Worm (Caenorhabditis elegans) whole organism, L2 larva: ENCODE data around the gene copg-1.

Experiments
- C34F6.9 ChIP-seq: fragments of 150-350 bp; optimal IDR thresholded peaks from 2 replicates; lab custom pipeline; 2014; ENCODE audit warnings: missing biosample characterization, missing genetic modification characterization
- R02D3.7 ChIP-seq: fragments of 150-350 bp; optimal IDR thresholded peaks from 2 replicates; lab custom pipeline; 2014; ENCODE audit warnings: missing biosample characterization, missing genetic modification characterization
- Y55F3AM.14 ChIP-seq: fragments of 200-800 bp; sonication (Bioruptor generic); optimal IDR thresholded peaks from 2 replicates; lab custom pipeline; 2018; ENCODE audit warnings: mild to moderate bottlenecking, missing genetic modification characterization, missing compliant biosample characterization
- ZK546.5 ChIP-seq: sonication (generic microtip); optimal IDR thresholded peaks from 2 replicates; lab custom pipeline; 2017; ENCODE audit warnings: missing biosample characterization, missing genetic modification characterization
- alr-1 ChIP-seq: fragments of 150-350 bp; optimal IDR thresholded peaks from 2 replicates; lab custom pipeline; 2014; ENCODE audit warnings: missing biosample characterization, missing genetic modification characterization
- aly-2 ChIP-seq: fragments of 150-350 bp; optimal IDR thresholded peaks from 2 replicates; lab custom pipeline; 2014; ENCODE audit warnings: missing biosample characterization, missing genetic modification characterization
- blmp-1 ChIP-seq: sonication (generic microtip); optimal IDR thresholded peaks from 2 replicates; lab custom pipeline; 2017; ENCODE audit warnings: missing genetic modification characterization, mild to moderate bottlenecking, missing compliant biosample characterization, antibody characterized with exemption, moderate library complexity; ENCODE audit not compliant: insufficient read depth
- ceh-82 ChIP-seq: fragments of 150-350 bp; optimal IDR thresholded peaks from 2 replicates; lab custom pipeline; 2014; ENCODE audit warnings: missing biosample characterization, missing genetic modification characterization
- crh-2 ChIP-seq: sonication (generic microtip); optimal IDR thresholded peaks from 2 replicates; lab custom pipeline; 2017; ENCODE audit warnings: missing biosample characterization, missing genetic modification characterization
- elt-1 ChIP-seq: fragments of 150-350 bp; optimal IDR thresholded peaks from 2 replicates; lab custom pipeline; 2014; ENCODE audit warnings: missing biosample characterization, missing genetic modification characterization
- elt-3 ChIP-seq: sonication (generic microtip); optimal IDR thresholded peaks from 2 replicates; lab custom pipeline; 2017; ENCODE audit warnings: missing biosample characterization, missing genetic modification characterization
- gmeb-1 ChIP-seq: fragments of 150-350 bp; optimal IDR thresholded peaks from 2 replicates; lab custom pipeline; 2014; ENCODE audit warnings: missing biosample characterization, missing genetic modification characterization
- lin-11 ChIP-seq: fragments of 150-350 bp; sonication (generic microtip); optimal IDR thresholded peaks from 2 replicates; lab custom pipeline; 2014; ENCODE audit warnings: missing biosample characterization, missing genetic modification characterization, inconsistent platforms, mixed read lengths
- lin-13 ChIP-seq: fragments of 150-350 bp; optimal IDR thresholded peaks from 2 replicates; lab custom pipeline; 2014; ENCODE audit warnings: missing biosample characterization, missing genetic modification reagents, missing genetic modification characterization
- lin-39 ChIP-seq: fragments of 150-350 bp; optimal IDR thresholded peaks from 2 replicates; lab custom pipeline; 2014; ENCODE audit warnings: missing biosample characterization, missing genetic modification reagents, missing genetic modification characterization
- lsy-2 ChIP-seq, 2 experiments: fragments of 150-350 bp in 1 of 2; sonication (generic microtip) in 1 of 2; optimal IDR thresholded peaks; 2 replicates each; lab custom pipeline; 2014 to 2017; ENCODE audit warnings: missing biosample characterization in 2 of 2, missing genetic modification characterization in 2 of 2
- mbf-1 ChIP-seq: sonication (generic microtip); optimal IDR thresholded peaks from 2 replicates; lab custom pipeline; 2017; ENCODE audit warnings: missing biosample characterization, missing genetic modification characterization
- nhr-10 ChIP-seq: sonication (generic microtip); optimal IDR thresholded peaks from 2 replicates; lab custom pipeline; 2017; ENCODE audit warnings: missing biosample characterization, missing genetic modification characterization
- nhr-12 ChIP-seq: fragments of 150-350 bp; optimal IDR thresholded peaks from 2 replicates; lab custom pipeline; 2014; ENCODE audit warnings: missing biosample characterization, missing genetic modification characterization
- nhr-129 ChIP-seq: fragments of 150-350 bp; optimal IDR thresholded peaks from 2 replicates; lab custom pipeline; 2014; ENCODE audit warnings: missing biosample characterization, missing genetic modification characterization
- nhr-21 ChIP-seq: fragments of 150-350 bp; optimal IDR thresholded peaks from 2 replicates; lab custom pipeline; 2014; ENCODE audit warnings: missing biosample characterization, missing genetic modification characterization
- nhr-237 ChIP-seq: fragments of 150-350 bp; optimal IDR thresholded peaks from 2 replicates; lab custom pipeline; 2014; ENCODE audit warnings: missing biosample characterization, missing genetic modification characterization
- nhr-25 ChIP-seq: fragments of 150-350 bp; sonication (generic microtip); optimal IDR thresholded peaks from 3 replicates; lab custom pipeline; 2014; ENCODE audit warnings: missing biosample characterization, missing genetic modification characterization
- nhr-6 ChIP-seq: fragments of 150-350 bp; optimal IDR thresholded peaks from 2 replicates; lab custom pipeline; 2014; ENCODE audit warnings: missing biosample characterization, missing genetic modification characterization
- sma-3 ChIP-seq: sonication (generic microtip); optimal IDR thresholded peaks from 2 replicates; lab custom pipeline; 2016; ENCODE audit warnings: missing genetic modification reagents, missing genetic modification characterization, missing compliant biosample characterization
- sma-9 ChIP-seq, 2 experiments: fragments of 150-350 bp in 1 of 2; sonication (generic microtip) in 1 of 2; optimal IDR thresholded peaks; 2 replicates each; lab custom pipeline; 2014 to 2016; ENCODE audit warnings: missing genetic modification characterization in 2 of 2, mild to moderate bottlenecking in 1 of 2, missing biosample characterization in 1 of 2, missing compliant biosample characterization in 1 of 2, missing genetic modification reagents in 1 of 2, moderate library complexity in 1 of 2
- unc-55 ChIP-seq: fragments of 150-350 bp; sonication (generic microtip); optimal IDR thresholded peaks from 3 replicates; lab custom pipeline; 2014; ENCODE audit warnings: missing biosample characterization, missing genetic modification reagents, missing genetic modification characterization
- unc-62 ChIP-seq: fragments of 150-350 bp; optimal IDR thresholded peaks from 2 replicates; lab custom pipeline; 2014; ENCODE audit warnings: missing biosample characterization, missing genetic modification reagents, missing genetic modification characterization
- ztf-1 ChIP-seq: fragments of 200-800 bp; sonication (Bioruptor generic); conservative IDR thresholded peaks from 2 replicates; pipeline ENCODE4 v1.3.6; 2022; ENCODE audit warnings: missing genetic modification characterization, missing compliant biosample characterization
- ztf-4 ChIP-seq: fragments of 150-350 bp; optimal IDR thresholded peaks from 2 replicates; lab custom pipeline; 2014; ENCODE audit warnings: missing biosample characterization, missing genetic modification characterization

The copg-1 gene

ce11 chrIV:10176252-10176730 is 24.5 kb downstream of the copg-1 start, which contains the start of gene rack-1 (continued):
- TF ChIP-seq lin-13 (GFP tag; lab: Kevin White, UChicago): peak; percentile 33
- TF ChIP-seq nhr-25 (tag; lab: Kevin White, UChicago): peak; percentile 34
- no peak for TF ChIP-seq lin-39 (tag; lab: Kevin White, UChicago)
- TF ChIP-seq nhr-10 (tag; lab: Kevin White, UChicago): no peak
- no peak for TF ChIP-seq Y55F3AM.14 (GFP tag; lab: Kevin White, UChicago)
- peak; percentile 35 for TF ChIP-seq sma-3 (GFP tag; lab: Kevin White, UChicago)

- TF ChIP-seq alr-1 (tag; lab: Kevin White, UChicago) (no peak), R02D3.7 (tag; lab: Kevin White, UChicago) (no peak), nhr-21 (tag; lab: Kevin White, UChicago) (no peak), elt-1 (tag; lab: Kevin White, UChicago) (no peak), lin-13 (GFP tag; lab: Kevin White, UChicago) (no peak), mbf-1 (tag; lab: Kevin White, UChicago) (no peak)
Observed at ce11 chrIV:10177779-10178178, 26.0 kb downstream of the copg-1 start, which contains the start of gene mspn-1. Gene mspn-1 (plus strand): TSS chrIV:10177968.

ce11 chrIV:10180133-10180749 is 28.5 kb downstream of the copg-1 start, which contains the start of gene gta-1:
Gene gta-1 (plus strand): TSS chrIV:10180660.
- TF ChIP-seq crh-2 (tag; lab: Kevin White, UChicago): peak; percentile 52
- TF ChIP-seq nhr-21 (tag; lab: Kevin White, UChicago): no peak
- no peak for TF ChIP-seq lin-13 (GFP tag; lab: Kevin White, UChicago)
- peak; percentile 65 for TF ChIP-seq unc-55 (GFP tag; lab: Kevin White, UChicago)
- peak; percentile 18 for TF ChIP-seq ztf-4 (tag; lab: Kevin White, UChicago)
- peak; percentile 20 for TF ChIP-seq sma-9 (GFP tag; optimal IDR thresholded peaks at IDR 0.05; lab: Kevin White, UChicago)
- TF ChIP-seq sma-9 (tag; optimal IDR thresholded peaks at IDR 0.05; lab: Kevin White, UChicago): no peak
- TF ChIP-seq elt-3: no peak
- no peak for TF ChIP-seq gmeb-1
- no peak for TF ChIP-seq unc-62 (GFP tag; lab: Kevin White, UChicago)
- TF ChIP-seq blmp-1 (tag; lab: Kevin White, UChicago): peak; percentile 20
- TF ChIP-seq C34F6.9 (tag; lab: Kevin White, UChicago): peak; percentile 38
- no peak for TF ChIP-seq nhr-12 (tag; lab: Kevin White, UChicago)
- TF ChIP-seq lsy-2 (tag; optimal IDR thresholded peaks at IDR 0.05; lab: Kevin White, UChicago): peak in 1 of 2 experiments; percentile 34
- no peak for TF ChIP-seq ceh-82 (tag; lab: Kevin White, UChicago)
- peak; percentile 71 for TF ChIP-seq nhr-129
- TF ChIP-seq lin-11 (tag; lab: Kevin White, UChicago): no peak

ce11 chrIV:10188505-10188904 is 36.8 kb downstream of the copg-1 start:
- TF ChIP-seq alr-1 (tag; lab: Kevin White, UChicago): no peak
- no peak for TF ChIP-seq nhr-21 (tag; lab: Kevin White, UChicago)
- no peak for TF ChIP-seq nhr-6 (tag; lab: Kevin White, UChicago)
- no peak for TF ChIP-seq lin-11 (tag; lab: Kevin White, UChicago)
- no peak for TF ChIP-seq R02D3.7 (tag; lab: Kevin White, UChicago)
- TF ChIP-seq nhr-237 (tag; lab: Kevin White, UChicago): no peak
- no peak for TF ChIP-seq aly-2
- no peak for TF ChIP-seq elt-3
- no peak for TF ChIP-seq ztf-1 (GFP tag; lab: Robert Waterston, UW)

- no peak for TF ChIP-seq nhr-237 (tag; lab: Kevin White, UChicago)
- TF ChIP-seq nhr-12 (tag; lab: Kevin White, UChicago): no peak
- TF ChIP-seq mbf-1 (tag; lab: Kevin White, UChicago): no peak
- TF ChIP-seq ZK546.5 (tag; lab: Kevin White, UChicago): no peak
Observed at ce11 chrIV:10190586-10190985, 38.8 kb downstream of the copg-1 start.
